Fruit fly (Drosophila melanogaster) whole organism, prepupa: ENCODE results near the gene glec.

ENCODE experiments used
- Blimp-1 ChIP-seq: fragments of 200-800 bp; sonication (Bioruptor generic); optimal IDR thresholded peaks from 3 replicates; lab custom pipeline; 2017; ENCODE audit warnings: missing biosample characterization, missing genetic modification characterization, mild to moderate bottlenecking, moderate library complexity, missing genetic modification reagents
- CG32006 ChIP-seq: fragments of 200-800 bp; sonication (Bioruptor generic); optimal IDR thresholded peaks from 3 replicates; lab custom pipeline; 2017; ENCODE audit warnings: missing biosample characterization, mild to moderate bottlenecking, missing genetic modification characterization
- CG34406 ChIP-seq: fragments of 200-800 bp; sonication (Bioruptor generic); optimal IDR thresholded peaks from 3 replicates; lab custom pipeline; 2016; ENCODE audit warnings: missing biosample characterization, missing genetic modification characterization
- CG9139 ChIP-seq: fragments of 200-800 bp; sonication (Bioruptor generic); optimal IDR thresholded peaks from 3 replicates; lab custom pipeline; 2017; ENCODE audit warnings: missing biosample characterization, mild to moderate bottlenecking, missing genetic modification characterization
- Gug ChIP-seq: fragments of 200-800 bp; sonication (Bioruptor generic); IDR thresholded peaks from 2 replicates; pipeline ENCODE4 v1.3.6; 2022; ENCODE audit warnings: missing biosample characterization, missing genetic modification characterization
- Lpt ChIP-seq: fragments of 200-800 bp; sonication (Bioruptor generic); optimal IDR thresholded peaks from 3 replicates; lab custom pipeline; 2016; ENCODE audit warnings: missing biosample characterization, missing genetic modification characterization
- OdsH ChIP-seq: fragments of 200-800 bp; sonication (Bioruptor generic); optimal IDR thresholded peaks from 3 replicates; lab custom pipeline; 2016; ENCODE audit warnings: missing biosample characterization, missing genetic modification characterization
- Sox102F ChIP-seq: fragments of 200-800 bp; sonication (Bioruptor generic); optimal IDR thresholded peaks from 2 replicates; lab custom pipeline; 2016; ENCODE audit warnings: missing biosample characterization, mild to moderate bottlenecking, missing genetic modification characterization
- achi ChIP-seq: fragments of 200-800 bp; sonication (Bioruptor generic); optimal IDR thresholded peaks from 3 replicates; lab custom pipeline; 2016; ENCODE audit warnings: missing biosample characterization, missing genetic modification characterization
- eg ChIP-seq: fragments of 200-800 bp; sonication (Bioruptor generic); IDR thresholded peaks from 3 replicates; pipeline ENCODE4 v1.3.6; 2022; ENCODE audit warnings: missing biosample characterization, missing genetic modification characterization
- fd85E ChIP-seq: fragments of 200-800 bp; sonication (Bioruptor generic); optimal IDR thresholded peaks from 3 replicates; lab custom pipeline; 2016; ENCODE audit warnings: missing biosample characterization, missing genetic modification characterization
- topi ChIP-seq: fragments of 200-800 bp; sonication (Bioruptor generic); optimal IDR thresholded peaks from 3 replicates; lab custom pipeline; 2016; ENCODE audit warnings: missing biosample characterization, missing genetic modification characterization

dm6 chr3R:21821684-21822561, 34.1 kb downstream of the glec start:
- no peak for TF ChIP-seq Lpt
- no peak for TF ChIP-seq Gug (GFP tag; lab: Robert Waterston, UW)
- TF ChIP-seq Sox102F (GFP tag; lab: Kevin White, UChicago) = no peak
- no peak for TF ChIP-seq OdsH (GFP tag; lab: Kevin White, UChicago)
- no peak for TF ChIP-seq CG9139 (GFP tag; lab: Kevin White, UChicago)
- TF ChIP-seq achi (GFP tag; lab: Kevin White, UChicago) = no peak
- no peak for TF ChIP-seq eg (GFP tag; lab: Robert Waterston, UW)
- no peak for TF ChIP-seq CG34406 (GFP tag; lab: Kevin White, UChicago)
- no peak for TF ChIP-seq topi (GFP tag; lab: Kevin White, UChicago)
- no peak for TF ChIP-seq fd85E (GFP tag; lab: Kevin White, UChicago)
- no peak for TF ChIP-seq CG32006
- TF ChIP-seq Blimp-1 (GFP tag; lab: Kevin White, UChicago) = no peak
